Worm (Caenorhabditis elegans): ENCODE measurements around the gene F15E6.3.

Gene F15E6.3

DNA sequence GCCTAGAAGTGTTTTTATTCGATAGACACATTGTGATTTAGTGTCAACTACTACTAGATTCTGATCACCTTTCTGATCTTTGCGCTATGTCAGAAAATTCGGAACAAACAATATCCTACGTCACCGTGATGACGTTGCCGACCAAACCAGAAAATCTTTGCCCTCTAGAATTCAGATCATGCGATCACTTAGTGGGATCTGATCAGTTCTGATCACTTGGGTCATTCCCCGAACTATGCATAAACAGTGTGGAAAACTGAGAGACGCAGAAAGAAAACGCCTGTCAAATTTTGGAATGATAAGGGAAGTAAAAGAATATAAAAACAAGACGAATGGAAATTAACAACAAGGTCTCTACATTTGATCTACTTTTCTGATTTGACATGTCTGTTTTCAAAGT, at the start of gene F15E6.3 (continued):
- TF ChIP-seq mxl-2 (GFP tag; conservative IDR thresholded peaks at IDR 0.05) (no peak), F37D6.2 (tag; optimal IDR thresholded peaks at IDR 0.05) (no peak), unc-39 (tag; optimal IDR thresholded peaks at IDR 0.05) (no peak), mdt-29 (GFP tag; IDR thresholded peaks at IDR 0.05) (no peak), ceh-20 (GFP tag; IDR thresholded peaks at IDR 0.05) (no peak), ctbp-1 (GFP tag; IDR thresholded peaks at IDR 0.05) (no peak), hlh-11 (tag; optimal IDR thresholded peaks at IDR 0.05) (peak; percentile 76), pqm-1 (tag; optimal IDR thresholded peaks at IDR 0.05) (no peak), tag-97 (GFP tag; IDR thresholded peaks at IDR 0.05) (no peak), F10B5.3 (tag; optimal IDR thresholded peaks at IDR 0.05) (no peak), ceh-32 (tag; optimal IDR thresholded peaks at IDR 0.05; ENCODE audit: poor library complexity) (no peak), F26F4.8 (GFP tag; conservative IDR thresholded peaks at IDR 0.05) (no peak), T20F7.1 (GFP tag; optimal IDR thresholded peaks at IDR 0.05) (no peak), nhr-111 (GFP tag; optimal IDR thresholded peaks at IDR 0.05) (no peak), jun-1 (tag; optimal IDR thresholded peaks at IDR 0.05) (no peak), D1046.2 (GFP tag; IDR thresholded peaks at IDR 0.05) (no peak), spr-3 (GFP tag; optimal IDR thresholded peaks at IDR 0.05) (no peak), lin-39 (tag; optimal IDR thresholded peaks at IDR 0.05) (no peak), arid-1 (GFP tag; conservative IDR thresholded peaks at IDR 0.05) (no peak), mep-1 (tag; optimal IDR thresholded peaks at IDR 0.05) (no peak), aha-1 (tag) (peak; percentile 24), zip-2 (tag; optimal IDR thresholded peaks at IDR 0.05) (no peak), lir-3 (tag; optimal IDR thresholded peaks at IDR 0.05) (no peak), nhr-48 (tag; optimal IDR thresholded peaks at IDR 0.05) (peak; percentile 79), fkh-10 (GFP tag; optimal IDR thresholded peaks at IDR 0.05) (no peak), nhr-25 (tag; optimal IDR thresholded peaks at IDR 0.05; ENCODE audit: borderline replicate concordance, insufficient read depth) (no peak), ama-1 (optimal IDR thresholded peaks at IDR 0.05) (no peak), gei-8 (GFP tag; optimal IDR thresholded peaks at IDR 0.05) (no peak), nhr-77 (tag; optimal IDR thresholded peaks at IDR 0.05) (no peak), daf-16 (GFP tag; optimal IDR thresholded peaks at IDR 0.05) (no peak), daf-16 (tag; optimal IDR thresholded peaks at IDR 0.05) (no peak), lin-13 (GFP tag; optimal IDR thresholded peaks at IDR 0.05) (no peak), ceh-44 (GFP tag; IDR thresholded peaks at IDR 0.05) (no peak), daf-8 (GFP tag; IDR thresholded peaks at IDR 0.05) (no peak), cey-2 (tag; optimal IDR thresholded peaks at IDR 0.05; ENCODE audit: borderline replicate concordance, insufficient read depth) (no peak), dmd-6 (GFP tag; IDR thresholded peaks at IDR 0.05) (peak; percentile 74), Y48G9A.11 (GFP tag; IDR thresholded peaks at IDR 0.05) (no peak), nhr-102 (tag; optimal IDR thresholded peaks at IDR 0.05) (peak; percentile 65), dmd-9 (GFP tag; IDR thresholded peaks at IDR 0.05) (no peak), set-16 (GFP tag; IDR thresholded peaks at IDR 0.05) (no peak), lim-7 (GFP tag; IDR thresholded peaks at IDR 0.05) (no peak), mxl-3 (GFP tag; optimal IDR thresholded peaks at IDR 0.05) (peak; percentile 29), mdl-1 (tag; optimal IDR thresholded peaks at IDR 0.05) (peak; percentile 32 to 62), tra-1 (GFP tag; IDR thresholded peaks at IDR 0.05) (no peak), mes-2 (tag; optimal IDR thresholded peaks at IDR 0.05; ENCODE audit: poor library complexity, severe bottlenecking) (no peak), saeg-2 (GFP tag; IDR thresholded peaks at IDR 0.05) (no peak), nhr-42 (GFP tag; IDR thresholded peaks at IDR 0.05) (no peak), lin-1 (GFP tag; IDR thresholded peaks at IDR 0.05) (no peak), hmg-1.1 (GFP tag; IDR thresholded peaks at IDR 0.05) (no peak), ZK546.5 (tag; optimal IDR thresholded peaks at IDR 0.05) (no peak), nhr-237 (tag; optimal IDR thresholded peaks at IDR 0.05) (no peak), skn-1 (tag; optimal IDR thresholded peaks at IDR 0.05) (no peak), R02D3.7 (tag; optimal IDR thresholded peaks at IDR 0.05) (no peak)
